Fruit fly (Drosophila melanogaster) S2 (cell line): ENCODE measurements around the gene CG4951.

ENCODE experiments used
- CG8478 ChIP-seq: fragments of >200 bp; optimal IDR thresholded peaks from 2 replicates; lab custom pipeline; 2018
- CTCF ChIP-seq, 2 experiments: fragments of >200 bp; optimal IDR thresholded peaks; 2 replicates each; lab custom pipeline; 2018

Gene CG4951

DNA sequence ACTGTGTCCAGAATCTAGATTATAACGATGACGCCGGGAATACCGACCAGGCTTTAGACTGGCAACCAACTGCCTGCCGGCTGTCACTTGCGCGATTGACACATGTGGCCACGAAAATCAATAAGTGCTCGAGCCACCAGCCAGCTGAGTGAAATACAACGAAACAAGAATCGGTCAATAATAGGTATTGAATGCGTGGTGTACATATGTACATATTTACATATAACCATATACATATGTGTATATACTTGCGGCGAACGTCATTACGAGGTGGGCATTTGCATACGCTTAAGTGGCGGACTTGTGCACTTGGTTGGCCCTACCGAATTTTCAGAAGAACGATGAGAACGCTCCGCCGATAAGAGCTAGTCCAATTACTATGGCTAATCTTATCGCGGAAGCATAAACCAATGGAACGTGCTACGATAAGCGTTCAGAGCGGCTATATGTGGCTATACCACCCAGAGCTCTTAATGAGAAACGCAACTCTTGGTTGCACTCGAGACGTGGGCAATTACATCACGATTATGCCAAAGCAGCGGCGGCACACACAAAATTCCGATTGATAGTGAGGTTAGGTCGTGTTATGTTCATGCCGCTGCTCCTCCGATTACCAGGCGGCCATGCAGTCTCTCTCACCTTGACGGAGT lies 7.2 kb downstream of the CG4951 start:
- TF ChIP-seq CTCF (optimal IDR thresholded peaks at IDR 0.05; lab: Kevin White, UChicago), result no peak
- TF ChIP-seq CG8478 (lab: Kevin White, UChicago), result no peak

DNA sequence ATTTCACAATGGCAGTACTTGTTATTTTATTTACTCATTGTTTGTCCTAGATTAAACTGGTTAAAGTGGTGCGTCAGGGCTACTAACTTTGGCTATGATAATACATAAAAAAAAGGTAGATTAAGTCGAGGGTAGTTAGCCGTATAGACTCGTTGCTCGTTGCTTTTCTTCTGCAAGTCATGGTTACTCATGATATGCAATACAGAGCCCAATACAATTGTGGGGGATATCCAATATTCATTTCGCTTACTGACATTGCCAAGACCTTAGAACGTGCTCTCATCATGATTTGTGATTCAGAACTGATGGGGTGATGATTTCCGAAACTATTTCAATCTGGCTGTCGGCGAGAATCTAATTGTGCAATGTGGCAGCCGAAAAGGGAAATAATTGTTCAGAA lies 8.5 kb downstream of the CG4951 start:
- no peak for TF ChIP-seq CG8478 (lab: Kevin White, UChicago)
- TF ChIP-seq CTCF (optimal IDR thresholded peaks at IDR 0.05; lab: Kevin White, UChicago), result no peak

DNA sequence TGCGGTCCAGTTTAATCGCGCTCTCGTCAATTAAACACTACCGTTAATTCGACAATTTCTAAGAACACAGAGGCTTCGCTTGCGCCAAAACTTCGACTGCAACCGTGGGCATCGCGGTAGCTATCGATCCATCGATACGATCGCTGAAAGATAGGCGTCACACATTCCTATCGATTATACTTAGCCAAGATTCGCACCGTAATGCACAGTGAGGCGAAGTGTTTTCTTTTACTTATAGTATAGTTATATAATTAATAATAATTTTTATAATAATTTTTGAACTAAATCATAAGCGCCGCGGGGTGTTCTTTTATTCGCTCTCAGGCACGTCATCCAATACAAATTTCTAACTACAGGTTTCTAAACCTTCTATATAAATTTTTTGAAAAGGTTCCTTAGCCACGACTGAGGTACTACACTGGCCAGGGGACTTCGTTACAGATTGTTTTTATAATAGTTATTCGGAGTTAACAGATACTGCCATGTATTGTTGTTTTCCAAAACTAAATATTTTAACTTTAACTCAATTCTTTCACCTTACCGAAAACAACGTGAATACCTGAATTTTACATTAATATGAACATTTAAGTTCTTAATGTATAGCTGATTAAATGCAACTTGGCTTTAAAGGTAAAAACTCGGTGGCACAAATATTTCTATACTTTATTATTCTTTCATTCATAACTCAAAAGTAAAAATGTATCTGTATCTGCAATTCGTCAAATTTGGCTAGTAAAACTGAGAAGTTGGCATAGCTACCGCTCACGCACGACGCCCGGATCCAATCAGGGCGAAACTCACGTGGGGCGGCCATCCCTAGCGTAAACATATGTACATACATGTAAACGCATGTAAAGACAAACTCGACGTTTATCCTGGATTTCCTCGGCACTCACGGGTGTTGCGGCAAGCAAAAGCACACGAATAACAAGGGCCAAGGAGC lies 15.9 kb downstream of the CG4951 start, which contains the start of the genes NSD and BOD1:
Gene NSD (minus strand): TSS at position 102 of the 943 bp plus-strand sequence.
Gene BOD1 (plus strand): TSS at position 494 of the 943 bp plus-strand sequence.
- TF ChIP-seq CTCF (optimal IDR thresholded peaks at IDR 0.05; lab: Kevin White, UChicago) (no peak), CG8478 (lab: Kevin White, UChicago) (no peak)

DNA sequence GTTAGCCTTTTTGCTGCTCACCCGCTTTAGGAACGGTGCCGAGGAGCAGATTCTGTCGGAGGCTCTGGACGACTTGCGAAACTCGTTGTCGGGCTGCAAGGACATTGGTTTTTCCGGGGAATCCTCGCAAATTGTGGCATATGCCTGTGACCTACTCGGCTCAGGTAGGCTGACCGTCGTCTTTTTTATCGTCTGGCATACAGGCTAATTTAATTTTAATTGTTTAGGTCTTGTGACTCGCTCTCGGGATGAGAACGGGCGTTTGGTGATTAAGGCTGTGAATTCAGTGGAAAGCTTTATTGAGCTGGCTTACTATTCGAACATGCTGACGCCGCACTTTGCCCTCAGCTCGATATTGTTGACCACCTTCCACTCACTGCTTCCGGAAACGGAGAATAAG lies 22.5 kb downstream of the CG4951 start:
- TF ChIP-seq CG8478 (lab: Kevin White, UChicago), result no peak
- no peak for TF ChIP-seq CTCF (optimal IDR thresholded peaks at IDR 0.05; lab: Kevin White, UChicago)

DNA sequence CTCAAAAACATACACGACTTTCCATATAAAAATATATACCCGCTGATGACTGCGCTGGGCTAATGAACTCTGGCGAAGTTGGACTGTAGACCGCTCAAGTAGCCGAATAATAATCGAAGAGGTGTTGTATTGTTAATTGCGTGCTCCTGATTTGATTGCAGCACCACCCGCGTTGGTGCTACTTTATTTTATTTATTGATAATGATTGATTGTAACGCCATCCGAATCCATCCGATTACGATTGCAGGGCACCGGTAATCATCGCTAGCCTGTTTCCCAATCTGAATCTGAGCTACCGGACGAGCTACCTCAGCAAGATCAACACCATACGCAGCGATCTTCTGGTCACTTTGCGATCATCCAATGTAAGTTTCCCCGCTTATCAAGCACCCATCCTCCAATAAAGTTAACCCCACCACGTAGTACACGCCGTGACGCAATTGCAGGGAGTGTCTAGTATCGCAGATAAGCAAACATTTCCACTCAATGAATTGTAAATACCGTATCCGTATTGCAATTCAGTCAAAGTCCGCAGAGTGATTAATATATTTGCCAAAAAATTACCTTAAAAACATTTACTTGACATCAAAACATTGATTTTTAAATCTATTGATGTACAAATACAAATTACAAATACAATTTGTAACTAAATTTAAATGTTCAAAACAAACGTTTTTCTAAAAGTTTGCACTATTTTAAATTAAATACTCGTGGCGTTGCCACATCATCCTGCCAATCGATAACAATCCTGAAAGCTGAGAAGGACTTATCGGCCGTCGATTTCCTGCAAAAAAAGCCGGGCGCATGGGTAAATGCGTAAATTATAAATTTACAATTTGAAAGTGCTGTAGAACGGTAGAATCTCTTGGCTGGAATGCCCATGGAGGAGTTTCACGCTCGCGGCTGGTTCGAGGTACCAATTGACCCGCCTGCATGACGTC lies 24.7 kb downstream of the CG4951 start:
- TF ChIP-seq CTCF (optimal IDR thresholded peaks at IDR 0.05; lab: Kevin White, UChicago) (no peak), CG8478 (lab: Kevin White, UChicago) (no peak)

DNA sequence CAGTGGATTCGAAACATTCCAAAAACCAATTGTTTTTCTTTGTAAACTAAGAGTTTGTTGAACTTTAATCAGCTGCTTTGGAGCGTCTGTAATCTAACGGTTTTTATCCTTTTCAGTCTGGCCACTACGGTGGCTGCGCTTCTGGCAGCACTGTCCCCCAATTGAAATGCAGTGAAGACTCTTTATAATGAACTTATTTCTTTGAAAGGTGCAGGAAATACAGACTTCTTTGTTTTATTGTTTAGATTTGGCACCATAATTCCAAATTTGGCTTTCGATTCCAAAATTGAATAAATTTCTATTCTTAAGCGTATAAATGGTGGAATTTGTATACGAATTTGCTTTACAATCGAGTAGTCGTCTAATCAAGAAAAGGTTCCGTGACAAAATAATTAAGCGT lies 25.8 kb downstream of the CG4951 start, which contains the start of gene nenya:
Gene nenya (minus strand): TSS at position 35 of the 400 bp plus-strand sequence.
- no peak for TF ChIP-seq CG8478 (lab: Kevin White, UChicago)
- no peak for TF ChIP-seq CTCF (optimal IDR thresholded peaks at IDR 0.05; lab: Kevin White, UChicago)

DNA sequence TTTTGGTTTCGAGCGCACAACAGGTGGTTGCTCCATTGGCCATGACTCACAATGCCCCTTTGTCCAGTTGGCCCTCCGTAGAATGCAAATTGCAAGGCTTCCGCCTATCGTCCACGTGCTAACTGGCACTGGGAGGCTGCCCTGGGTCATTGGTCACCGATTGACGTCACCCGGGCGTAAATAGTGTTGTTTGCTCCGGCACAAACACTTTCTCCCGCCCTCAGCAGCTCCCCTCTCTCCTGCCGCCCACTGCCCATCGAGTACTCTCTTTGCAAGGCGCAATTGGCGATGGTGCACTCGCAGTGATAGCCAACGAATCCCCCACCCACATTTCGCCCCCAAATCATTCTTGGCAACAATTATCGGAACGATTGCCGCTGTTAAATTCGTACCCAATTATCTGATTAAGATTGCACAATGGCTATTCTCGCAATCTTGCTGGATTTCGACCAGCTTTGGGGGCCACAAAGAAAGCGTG lies 27.1 kb downstream of the CG4951 start:
- TF ChIP-seq CG8478 (lab: Kevin White, UChicago), result no peak
- TF ChIP-seq CTCF (optimal IDR thresholded peaks at IDR 0.05; lab: Kevin White, UChicago), result no peak

DNA sequence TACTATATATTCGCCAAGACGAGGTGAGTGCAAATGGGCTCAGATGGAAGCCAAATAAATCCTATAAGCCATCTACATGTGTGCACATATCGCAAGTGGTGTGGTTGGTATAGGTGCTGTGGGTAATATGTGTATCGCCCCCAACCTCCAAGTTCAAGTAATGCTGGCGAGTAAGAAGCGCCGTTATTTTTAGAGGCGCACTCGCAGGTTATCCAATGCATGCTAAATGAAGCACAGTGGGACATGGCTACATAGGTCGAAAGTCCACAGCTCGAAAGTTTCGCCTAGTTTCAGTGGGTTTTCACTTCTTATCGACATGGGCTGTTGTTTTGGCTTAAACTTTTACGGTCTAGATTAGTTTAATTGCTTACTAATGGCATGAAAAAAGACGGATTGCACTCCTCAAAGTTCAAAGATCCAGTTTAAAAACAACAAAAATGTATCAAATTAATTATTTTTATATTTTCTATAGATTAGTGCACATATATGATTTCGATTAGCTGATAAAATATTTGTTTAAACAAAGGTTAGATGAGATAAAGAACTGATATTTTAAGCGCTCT lies 27.9 kb downstream of the CG4951 start:
- TF ChIP-seq CTCF (optimal IDR thresholded peaks at IDR 0.05; lab: Kevin White, UChicago), result no peak
- no peak for TF ChIP-seq CG8478 (lab: Kevin White, UChicago)

DNA sequence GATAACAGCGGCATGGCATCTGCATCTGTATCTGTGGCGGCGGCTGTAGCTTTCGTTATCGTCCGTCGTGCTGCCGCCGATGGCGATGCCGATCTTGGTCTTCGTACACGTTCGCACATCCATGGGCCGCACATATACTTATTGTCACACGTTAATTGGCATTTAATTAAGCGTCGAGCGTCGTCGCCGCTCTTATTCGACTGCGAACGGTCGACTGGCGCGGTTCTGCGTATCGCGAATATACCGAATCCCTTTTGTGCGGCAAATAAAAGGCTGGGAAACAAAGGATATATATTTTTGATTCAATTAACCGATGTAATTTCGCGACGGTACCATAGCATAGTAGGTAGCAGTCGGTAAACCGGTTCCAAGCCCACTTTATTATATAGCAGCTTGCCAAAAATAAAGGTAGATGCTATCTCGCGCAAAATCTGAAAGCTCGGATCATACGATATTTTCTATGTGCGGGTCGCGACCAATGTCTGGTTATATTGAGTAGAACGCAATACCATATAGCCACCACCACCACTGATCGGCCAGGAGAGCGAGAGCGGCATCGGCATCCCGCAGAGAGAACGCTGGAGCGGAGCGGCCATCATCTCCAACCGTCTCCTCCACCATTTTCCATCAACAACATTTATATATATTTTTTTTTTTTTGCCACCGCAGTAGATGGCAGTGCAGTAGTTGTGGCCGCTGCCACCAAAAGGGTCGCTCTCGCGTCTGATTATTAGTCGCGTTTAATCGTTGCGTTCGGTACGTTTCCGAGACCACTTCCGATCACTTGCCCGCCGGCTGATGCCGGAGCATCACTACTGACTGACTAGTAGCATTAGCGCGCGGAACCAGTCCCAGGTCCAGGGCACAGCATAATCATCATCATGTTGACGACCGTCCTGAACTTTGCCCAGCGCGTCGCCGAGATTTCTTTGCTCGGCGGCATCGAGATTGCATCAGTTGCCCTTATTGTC lies 28.6 kb downstream of the CG4951 start, which contains the start of gene mino:
Gene mino (plus strand): TSS at position 192 of the 971 bp plus-strand sequence.
- no peak for TF ChIP-seq CG8478 (lab: Kevin White, UChicago)
- TF ChIP-seq CTCF (optimal IDR thresholded peaks at IDR 0.05; lab: Kevin White, UChicago), result no peak

DNA sequence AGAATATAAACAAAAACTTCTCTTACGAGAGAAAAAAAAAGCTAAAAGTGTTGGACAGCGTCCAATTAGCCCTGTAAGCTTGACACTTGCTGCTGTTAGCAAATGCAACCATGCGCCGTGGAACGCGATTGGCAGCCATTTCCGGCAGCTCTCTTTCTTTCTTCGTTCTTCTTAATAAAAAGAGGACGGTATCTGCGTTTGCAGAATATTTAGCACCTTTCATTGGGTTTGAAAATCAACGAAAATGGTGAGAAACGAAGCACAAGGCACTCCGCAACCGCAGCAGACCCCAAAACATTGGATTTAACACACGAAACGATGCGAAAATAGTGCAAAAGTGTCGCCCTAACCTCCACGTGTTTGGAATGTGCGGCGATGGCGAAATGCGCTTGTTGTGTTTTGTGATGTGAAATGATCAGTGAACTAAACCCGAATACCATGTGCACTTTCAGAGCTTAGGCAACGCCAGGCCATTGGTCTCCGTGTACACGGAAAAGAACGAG lies 31.2 kb downstream of the CG4951 start, which contains the start of gene RpL4:
Gene RpL4 (plus strand): TSS at position 149 of the 503 bp plus-strand sequence.
- TF ChIP-seq CTCF (optimal IDR thresholded peaks at IDR 0.05; lab: Kevin White, UChicago), result no peak
- TF ChIP-seq CG8478 (lab: Kevin White, UChicago), result no peak

DNA sequence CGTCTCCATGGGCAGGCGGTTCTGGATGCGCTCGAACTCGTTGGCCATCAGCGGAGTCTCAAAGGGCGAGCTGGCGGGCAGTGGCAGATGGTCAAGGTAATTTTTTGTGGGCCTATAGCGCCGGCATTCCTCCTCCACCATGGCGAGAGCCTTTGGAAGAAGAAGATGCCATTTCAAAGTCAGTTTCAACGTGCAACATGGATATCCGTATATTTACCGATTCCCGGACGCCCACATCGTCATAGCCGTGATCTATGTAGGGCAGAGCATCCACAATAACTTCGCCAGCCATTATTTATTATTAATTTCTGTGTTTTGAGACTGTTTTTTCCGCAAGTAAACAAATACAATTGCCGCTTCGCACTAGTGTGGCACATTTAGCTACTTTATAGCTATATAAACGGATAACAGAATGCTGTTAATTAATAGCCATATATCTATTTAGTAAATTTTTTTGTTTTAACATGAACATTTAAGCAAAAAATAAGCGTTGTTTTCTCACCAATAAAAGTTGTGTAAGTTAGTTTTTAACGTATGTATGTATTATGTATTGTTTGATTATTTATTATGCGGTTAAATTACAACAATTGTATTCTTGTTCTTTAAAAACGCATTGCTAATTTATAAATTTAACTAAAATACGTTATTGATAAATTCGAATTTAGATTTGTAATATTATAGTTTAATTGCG lies 31.8 kb downstream of the CG4951 start, which contains the start of gene BCAS2:
Gene BCAS2 (minus strand): TSS at position 375 of the 691 bp plus-strand sequence.
- TF ChIP-seq CG8478 (lab: Kevin White, UChicago) (no peak), CTCF (optimal IDR thresholded peaks at IDR 0.05; lab: Kevin White, UChicago) (no peak)
